Worm (Caenorhabditis elegans) whole organism, late embryonic: Measurements from ENCODE around the gene alh-11.

Experiments used
- ahr-1 ChIP-seq: sonication (generic microtip); optimal IDR thresholded peaks from 2 replicates; lab custom pipeline; 2016; ENCODE audit warnings: missing genetic modification characterization, missing compliant biosample characterization
- odd-2 ChIP-seq: sonication (generic microtip); optimal IDR thresholded peaks from 2 replicates; lab custom pipeline; 2017; ENCODE audit warnings: antibody characterized with exemption, mild to moderate bottlenecking, missing genetic modification characterization, missing compliant biosample characterization
- sdc-2 ChIP-seq: sonication (generic microtip); optimal IDR thresholded peaks from 2 replicates; lab custom pipeline; 2016; ENCODE audit warnings: missing genotype, missing genetic modification characterization, missing compliant biosample characterization
- ttx-3 ChIP-seq: sonication (generic microtip); optimal IDR thresholded peaks from 2 replicates; lab custom pipeline; 2016; ENCODE audit warnings: missing genetic modification reagents, missing genetic modification characterization, missing compliant biosample characterization

DNA sequence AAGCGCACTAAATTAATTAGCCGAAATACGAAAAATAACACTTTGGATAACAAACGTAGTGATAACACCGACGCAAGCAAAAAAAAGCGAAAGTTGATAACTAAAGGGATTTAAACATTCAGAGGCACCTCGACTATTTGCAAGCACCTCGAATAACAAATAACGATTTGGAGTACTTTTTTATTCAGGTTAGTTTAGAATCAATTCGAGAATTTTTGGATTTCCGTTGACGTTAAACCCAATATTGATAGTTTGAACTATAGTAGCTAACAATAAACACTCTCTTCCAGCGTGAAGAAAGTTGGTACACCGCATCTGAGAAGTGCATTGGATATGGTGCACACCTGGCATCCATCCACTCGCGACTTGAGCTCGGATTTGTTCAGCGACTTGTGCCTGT is 46.6 kb upstream of the alh-11 start:
- TF ChIP-seq odd-2 (no peak), ttx-3 (tag; lab: Kevin White, UChicago) (no peak), sdc-2 (tag; lab: Kevin White, UChicago) (no peak), ahr-1 (tag; lab: Kevin White, UChicago) (no peak)
